Worm (Caenorhabditis elegans): ENCODE data around the gene cest-9.2.
A peak's percentile ranks its signal among the peaks of the same experiment; 100 is the strongest.

Gene cest-9.2

ce11 chrX:12221817-12222216 lies at the start of gene cest-9.2:
TSS of gene cest-9.2 (plus strand) at chrX:12222117.
- no peak for TF ChIP-seq klf-2 (GFP tag; conservative IDR thresholded peaks at IDR 0.05)
- no peak for TF ChIP-seq flt-1 (GFP tag; IDR thresholded peaks at IDR 0.05)
- TF ChIP-seq cog-1 (tag; optimal IDR thresholded peaks at IDR 0.05), result no peak
- no peak for TF ChIP-seq tab-1 (GFP tag; IDR thresholded peaks at IDR 0.05)
- no peak for TF ChIP-seq ref-1 (GFP tag; conservative IDR thresholded peaks at IDR 0.05)
- no peak for TF ChIP-seq ztf-23 (GFP tag; IDR thresholded peaks at IDR 0.05)
- no peak for TF ChIP-seq T22C8.4 (GFP tag; IDR thresholded peaks at IDR 0.05)
- no peak for TF ChIP-seq med-1 (GFP tag; optimal IDR thresholded peaks at IDR 0.05; ENCODE audit: insufficient read depth)
- no peak for TF ChIP-seq ztf-29 (GFP tag; IDR thresholded peaks at IDR 0.05)

ce11 chrX:12172482-12173134 lies 49.3 kb upstream of the cest-9.2 start:
- no peak for TF ChIP-seq cog-1 (tag; optimal IDR thresholded peaks at IDR 0.05)
- no peak for TF ChIP-seq ztf-23 (GFP tag; IDR thresholded peaks at IDR 0.05)
- TF ChIP-seq tab-1 (GFP tag; IDR thresholded peaks at IDR 0.05), result no peak
- no peak for TF ChIP-seq klf-2 (GFP tag; conservative IDR thresholded peaks at IDR 0.05)
- TF ChIP-seq T22C8.4 (GFP tag; IDR thresholded peaks at IDR 0.05), result no peak
- TF ChIP-seq flt-1 (GFP tag; IDR thresholded peaks at IDR 0.05), result no peak
- no peak for TF ChIP-seq med-1 (GFP tag; optimal IDR thresholded peaks at IDR 0.05; ENCODE audit: insufficient read depth)
- no peak for TF ChIP-seq ref-1 (GFP tag; conservative IDR thresholded peaks at IDR 0.05)
- TF ChIP-seq ztf-29 (GFP tag; IDR thresholded peaks at IDR 0.05), result no peak

- no peak for TF ChIP-seq cog-1 (tag; optimal IDR thresholded peaks at IDR 0.05)
- TF ChIP-seq T22C8.4 (GFP tag; IDR thresholded peaks at IDR 0.05), result no peak
- no peak for TF ChIP-seq klf-2 (GFP tag; conservative IDR thresholded peaks at IDR 0.05)
- no peak for TF ChIP-seq flt-1 (GFP tag; IDR thresholded peaks at IDR 0.05)
- TF ChIP-seq med-1 (GFP tag; optimal IDR thresholded peaks at IDR 0.05; ENCODE audit: insufficient read depth), result no peak
- no peak for TF ChIP-seq ztf-23 (GFP tag; IDR thresholded peaks at IDR 0.05)
- no peak for TF ChIP-seq tab-1 (GFP tag; IDR thresholded peaks at IDR 0.05)
- TF ChIP-seq ref-1 (GFP tag; conservative IDR thresholded peaks at IDR 0.05), result no peak
- TF ChIP-seq ztf-29 (GFP tag; IDR thresholded peaks at IDR 0.05), result no peak
These were observed 47.9 kb upstream of the cest-9.2 start for ce11 chrX:12173989-12174388.

ce11 chrX:12174686-12175404 lies 47.1 kb upstream of the cest-9.2 start:
- peak; percentile 31; the same call in 1 of the 2 replicates for TF ChIP-seq T22C8.4 (GFP tag; IDR thresholded peaks at IDR 0.05)
- no peak for TF ChIP-seq cog-1 (tag; optimal IDR thresholded peaks at IDR 0.05)
- TF ChIP-seq ztf-23 (GFP tag; IDR thresholded peaks at IDR 0.05), result no peak

ce11 chrX:12175667-12176278 lies 46.1 kb upstream of the cest-9.2 start:
- TF ChIP-seq T22C8.4 (GFP tag; IDR thresholded peaks at IDR 0.05) (no peak), ztf-23 (GFP tag; IDR thresholded peaks at IDR 0.05) (no peak), tab-1 (GFP tag; IDR thresholded peaks at IDR 0.05) (no peak), flt-1 (GFP tag; IDR thresholded peaks at IDR 0.05) (no peak), cog-1 (tag; optimal IDR thresholded peaks at IDR 0.05) (no peak)

- TF ChIP-seq med-1 (GFP tag; optimal IDR thresholded peaks at IDR 0.05; ENCODE audit: insufficient read depth), result no peak
These were observed 45.5 kb upstream of the cest-9.2 start for ce11 chrX:12176394-12176793.

- TF ChIP-seq cog-1 (tag; optimal IDR thresholded peaks at IDR 0.05), result no peak
- no peak for TF ChIP-seq klf-2 (GFP tag; conservative IDR thresholded peaks at IDR 0.05)
- 0 out of 2 replicates have a peak, but pooled peaks have one; percentile 46 for TF ChIP-seq flt-1 (GFP tag; IDR thresholded peaks at IDR 0.05)
- TF ChIP-seq ref-1 (GFP tag; conservative IDR thresholded peaks at IDR 0.05), result no peak
These were observed 45.0 kb upstream of the cest-9.2 start for ce11 chrX:12176873-12177293.

ce11 chrX:12177521-12177920 lies 44.4 kb upstream of the cest-9.2 start:
- TF ChIP-seq flt-1 (GFP tag; IDR thresholded peaks at IDR 0.05), result no peak
- TF ChIP-seq med-1 (GFP tag; optimal IDR thresholded peaks at IDR 0.05; ENCODE audit: insufficient read depth), result no peak
- TF ChIP-seq tab-1 (GFP tag; IDR thresholded peaks at IDR 0.05), result no peak
- no peak for TF ChIP-seq ztf-29 (GFP tag; IDR thresholded peaks at IDR 0.05)
- no peak for TF ChIP-seq ref-1 (GFP tag; conservative IDR thresholded peaks at IDR 0.05)
- TF ChIP-seq ztf-23 (GFP tag; IDR thresholded peaks at IDR 0.05), result no peak
- TF ChIP-seq cog-1 (tag; optimal IDR thresholded peaks at IDR 0.05), result no peak
- TF ChIP-seq T22C8.4 (GFP tag; IDR thresholded peaks at IDR 0.05), result no peak
- TF ChIP-seq klf-2 (GFP tag; conservative IDR thresholded peaks at IDR 0.05), result no peak

- no peak for TF ChIP-seq ref-1 (GFP tag; conservative IDR thresholded peaks at IDR 0.05)
- TF ChIP-seq ztf-29 (GFP tag; IDR thresholded peaks at IDR 0.05), result no peak
- no peak for TF ChIP-seq cog-1 (tag; optimal IDR thresholded peaks at IDR 0.05)
- TF ChIP-seq ztf-23 (GFP tag; IDR thresholded peaks at IDR 0.05), result no peak
- no peak for TF ChIP-seq klf-2 (GFP tag; conservative IDR thresholded peaks at IDR 0.05)
These were observed 43.4 kb upstream of the cest-9.2 start for ce11 chrX:12178351-12179089.

ce11 chrX:12179090-12179488 lies 42.8 kb upstream of the cest-9.2 start:
- TF ChIP-seq T22C8.4 (GFP tag; IDR thresholded peaks at IDR 0.05) (no peak), ref-1 (GFP tag; conservative IDR thresholded peaks at IDR 0.05) (no peak), ztf-23 (GFP tag; IDR thresholded peaks at IDR 0.05) (no peak), ztf-29 (GFP tag; IDR thresholded peaks at IDR 0.05) (no peak), klf-2 (GFP tag; conservative IDR thresholded peaks at IDR 0.05) (no peak), tab-1 (GFP tag; IDR thresholded peaks at IDR 0.05) (no peak), flt-1 (GFP tag; IDR thresholded peaks at IDR 0.05) (no peak), cog-1 (tag; optimal IDR thresholded peaks at IDR 0.05) (no peak), med-1 (GFP tag; optimal IDR thresholded peaks at IDR 0.05; ENCODE audit: insufficient read depth) (no peak)

Data from whole organism, midembryonic.